Worm (Caenorhabditis elegans) whole organism, L1 larva: ENCODE results near the gene gpd-4.
A peak's percentile ranks its signal among the peaks of the same experiment; 100 is the strongest.

Source experiments
- C04F5.9 ChIP-seq: sonication (generic microtip); optimal IDR thresholded peaks from 2 replicates; lab custom pipeline; 2016; ENCODE audit warnings: missing genetic modification characterization, missing compliant biosample characterization
- F16B12.6 ChIP-seq: fragments of 150-350 bp; optimal IDR thresholded peaks from 2 replicates; lab custom pipeline; 2014; ENCODE audit warnings: missing biosample characterization, missing genetic modification characterization
- aha-1 ChIP-seq: fragments of 150-350 bp; optimal IDR thresholded peaks from 2 replicates; lab custom pipeline; 2014; ENCODE audit warnings: missing biosample characterization, missing genetic modification characterization
- alr-1 ChIP-seq: fragments of 200-800 bp; sonication (Bioruptor generic); optimal IDR thresholded peaks from 2 replicates; lab custom pipeline; 2018; ENCODE audit warnings: borderline replicate concordance, mild to moderate bottlenecking, missing genetic modification characterization, missing compliant biosample characterization
- ama-1 ChIP-seq: fragments of 150-350 bp; optimal IDR thresholded peaks from 2 replicates; lab custom pipeline; 2014
- dpl-1 ChIP-seq, 3 experiments: fragments of 150-350 bp in 2 of 3; sonication (generic microtip) in 1 of 3; optimal IDR thresholded peaks; 2 replicates each; lab custom pipeline; 2014 to 2017; ENCODE audit warnings: missing biosample characterization in 3 of 3, missing genetic modification characterization in 3 of 3, missing genetic modification reagents in 3 of 3
- dsc-1 ChIP-seq: sonication (generic microtip); optimal IDR thresholded peaks from 2 replicates; lab custom pipeline; 2016; ENCODE audit warnings: mild to moderate bottlenecking, missing genetic modification characterization, missing compliant biosample characterization
- efl-3 ChIP-seq: fragments of 200-800 bp; sonication (Bioruptor generic); optimal IDR thresholded peaks from 2 replicates; lab custom pipeline; 2018; ENCODE audit warnings: mild to moderate bottlenecking, missing genetic modification characterization, missing compliant biosample characterization
- egl-27 ChIP-seq, 2 experiments: fragments of 150-350 bp in 1 of 2; sonication (generic microtip); optimal IDR thresholded peaks; 3 replicates each; lab custom pipeline; 2017 to 2018; ENCODE audit warnings: missing biosample characterization in 2 of 2, missing genetic modification characterization in 2 of 2, missing genetic modification reagents in 2 of 2
- fkh-10 ChIP-seq: sonication (generic microtip); optimal IDR thresholded peaks from 2 replicates; lab custom pipeline; 2017; ENCODE audit warnings: missing biosample characterization, missing genetic modification reagents, missing genetic modification characterization
- fkh-4 ChIP-seq: sonication (generic microtip); optimal IDR thresholded peaks from 2 replicates; lab custom pipeline; 2016; ENCODE audit warnings: missing compliant biosample characterization, missing genetic modification characterization, borderline replicate concordance
- fkh-8 ChIP-seq: sonication (generic microtip); optimal IDR thresholded peaks from 2 replicates; lab custom pipeline; 2016; ENCODE audit warnings: mild to moderate bottlenecking, missing genetic modification characterization, missing compliant biosample characterization
- fos-1 ChIP-seq: fragments of 150-350 bp; optimal IDR thresholded peaks from 2 replicates; lab custom pipeline; 2014; ENCODE audit warnings: missing biosample characterization, missing genetic modification characterization
- grh-1 ChIP-seq: fragments of 200-800 bp; sonication (Bioruptor generic); IDR thresholded peaks from 2 replicates; pipeline ENCODE4 v1.3.6; 2022; ENCODE audit warnings: missing genetic modification reagents, missing genetic modification characterization, missing compliant biosample characterization
- isw-1 ChIP-seq: fragments of 200-800 bp; sonication (Bioruptor generic); IDR thresholded peaks from 2 replicates; pipeline ENCODE4 v1.3.6; 2022; ENCODE audit warnings: missing genetic modification characterization, missing compliant biosample characterization
- jun-1 ChIP-seq: fragments of 150-350 bp; optimal IDR thresholded peaks from 2 replicates; lab custom pipeline; 2014; ENCODE audit warnings: missing biosample characterization, missing genetic modification reagents, missing genetic modification characterization
- lin-14 ChIP-seq: fragments of 200-800 bp; sonication (Bioruptor generic); optimal IDR thresholded peaks from 2 replicates; lab custom pipeline; 2018; ENCODE audit warnings: mild to moderate bottlenecking, missing genetic modification characterization, moderate library complexity, missing compliant biosample characterization
- lin-35 ChIP-seq, 2 experiments: fragments of 150-350 bp; optimal IDR thresholded peaks; 2 replicates each; lab custom pipeline; 2014; ENCODE audit warnings: missing biosample characterization in 2 of 2, missing genetic modification characterization in 2 of 2, missing genetic modification reagents in 2 of 2
- mab-9 ChIP-seq: fragments of 200-800 bp; sonication (Bioruptor generic); IDR thresholded peaks from 2 replicates; pipeline ENCODE4 v1.3.6; 2022; ENCODE audit warnings: missing genetic modification reagents, missing genetic modification characterization, missing compliant biosample characterization
- mdl-1 ChIP-seq, 2 experiments: fragments of 150-350 bp; optimal IDR thresholded peaks; 2 replicates each; lab custom pipeline; 2014 to 2017; ENCODE audit warnings: missing biosample characterization in 2 of 2, missing genetic modification characterization in 2 of 2, inconsistent platforms in 1 of 2
- mef-2 ChIP-seq: fragments of 150-350 bp; optimal IDR thresholded peaks from 2 replicates; lab custom pipeline; 2014; ENCODE audit warnings: missing biosample characterization, missing genetic modification characterization
- mep-1 ChIP-seq: fragments of 150-350 bp; optimal IDR thresholded peaks from 2 replicates; lab custom pipeline; 2014; ENCODE audit warnings: missing biosample characterization, missing genetic modification characterization
- nhr-11 ChIP-seq: fragments of 150-350 bp; optimal IDR thresholded peaks from 2 replicates; lab custom pipeline; 2014; ENCODE audit warnings: missing biosample characterization, missing genetic modification characterization
- nhr-20 ChIP-seq: sonication (generic microtip); optimal IDR thresholded peaks from 2 replicates; lab custom pipeline; 2016; ENCODE audit warnings: mild to moderate bottlenecking, missing genetic modification characterization, missing compliant biosample characterization
- nhr-237 ChIP-seq: fragments of 150-350 bp; optimal IDR thresholded peaks from 2 replicates; lab custom pipeline; 2014; ENCODE audit warnings: missing biosample characterization, missing genetic modification characterization
- nhr-28 ChIP-seq: fragments of 150-350 bp; optimal IDR thresholded peaks from 2 replicates; lab custom pipeline; 2014; ENCODE audit warnings: missing biosample characterization, missing genetic modification characterization
- nhr-47 ChIP-seq: sonication (generic microtip); optimal IDR thresholded peaks from 2 replicates; lab custom pipeline; 2016; ENCODE audit warnings: mild to moderate bottlenecking, missing genetic modification characterization, moderate library complexity, missing compliant biosample characterization
- nhr-71 ChIP-seq: sonication (generic microtip); optimal IDR thresholded peaks from 2 replicates; lab custom pipeline; 2016; ENCODE audit warnings: mild to moderate bottlenecking, missing genetic modification characterization, moderate library complexity, missing compliant biosample characterization
- nhr-77 ChIP-seq: fragments of 150-350 bp; optimal IDR thresholded peaks from 2 replicates; lab custom pipeline; 2014; ENCODE audit warnings: missing biosample characterization, missing genetic modification characterization
- nhr-84 ChIP-seq: sonication (generic microtip); optimal IDR thresholded peaks from 2 replicates; lab custom pipeline; 2017; ENCODE audit warnings: missing biosample characterization, missing genetic modification characterization
- nhr-85 ChIP-seq: sonication (generic microtip); peaks from one replicate; lab custom pipeline; 2016; ENCODE audit warnings: missing genetic modification characterization, inconsistent platforms, missing compliant biosample characterization
- nhr-90 ChIP-seq: sonication (generic microtip); optimal IDR thresholded peaks from 2 replicates; lab custom pipeline; 2016; ENCODE audit warnings: mild to moderate bottlenecking, missing genetic modification characterization, missing compliant biosample characterization; ENCODE audit not compliant: poor library complexity
- pag-3 ChIP-seq: sonication (generic microtip); optimal IDR thresholded peaks from 2 replicates; lab custom pipeline; 2017; ENCODE audit warnings: missing genetic modification characterization, mild to moderate bottlenecking, missing compliant biosample characterization, antibody characterized with exemption, borderline replicate concordance; ENCODE audit not compliant: insufficient read depth
- pax-3 ChIP-seq: fragments of 200-800 bp; sonication (Bioruptor generic); optimal IDR thresholded peaks from 2 replicates; lab custom pipeline; 2018; ENCODE audit warnings: mild to moderate bottlenecking, missing genetic modification characterization, moderate library complexity, missing compliant biosample characterization
- rnt-1 ChIP-seq: sonication (generic microtip); optimal IDR thresholded peaks from 2 replicates; lab custom pipeline; 2016; ENCODE audit warnings: mild to moderate bottlenecking, missing genetic modification characterization, moderate library complexity, missing compliant biosample characterization
- skn-1 ChIP-seq: fragments of 150-350 bp; optimal IDR thresholded peaks from 2 replicates; lab custom pipeline; 2014; ENCODE audit warnings: missing biosample characterization, missing genetic modification characterization
- snpc-4 ChIP-seq: fragments of 150-350 bp; optimal IDR thresholded peaks from 2 replicates; lab custom pipeline; 2014; ENCODE audit warnings: missing biosample characterization, missing genetic modification characterization
- snu-23 ChIP-seq: sonication (generic microtip); optimal IDR thresholded peaks from 2 replicates; lab custom pipeline; 2016; ENCODE audit warnings: missing genetic modification characterization, missing compliant biosample characterization
- sox-4 ChIP-seq: sonication (generic microtip); optimal IDR thresholded peaks from 2 replicates; lab custom pipeline; 2016; ENCODE audit warnings: missing genetic modification characterization, missing compliant biosample characterization
- tbx-2 ChIP-seq: sonication (generic microtip); optimal IDR thresholded peaks from 2 replicates; lab custom pipeline; 2016; ENCODE audit warnings: missing genetic modification characterization, missing compliant biosample characterization
- unc-130 ChIP-seq: fragments of 150-350 bp; optimal IDR thresholded peaks from 2 replicates; lab custom pipeline; 2017; ENCODE audit warnings: missing biosample characterization, missing genetic modification characterization, inconsistent platforms
- unc-30 ChIP-seq: sonication (generic microtip); optimal IDR thresholded peaks from 2 replicates; lab custom pipeline; 2017; ENCODE audit warnings: missing biosample characterization, missing genetic modification characterization
- unc-86 ChIP-seq: sonication (generic microtip); optimal IDR thresholded peaks from 2 replicates; lab custom pipeline; 2016; ENCODE audit warnings: missing genetic modification characterization, missing compliant biosample characterization
- unc-98 ChIP-seq: fragments of 200-800 bp; sonication (Bioruptor generic); IDR thresholded peaks from 2 replicates; pipeline ENCODE4 v1.3.6; 2022; ENCODE audit warnings: missing genetic modification characterization, missing compliant biosample characterization
- xbp-1 ChIP-seq: sonication (generic microtip); optimal IDR thresholded peaks from 2 replicates; lab custom pipeline; 2016; ENCODE audit warnings: missing genetic modification characterization, missing compliant biosample characterization
- ztf-11 ChIP-seq, 2 experiments: sonication (generic microtip); optimal IDR thresholded peaks; 2 replicates each; lab custom pipeline; 2016 to 2017; ENCODE audit warnings: missing genetic modification characterization in 2 of 2, missing biosample characterization in 1 of 2, missing compliant biosample characterization in 1 of 2

The gpd-4 gene

ce11 chrII:10197091-10197675 lies 26.1 kb downstream of the gpd-4 start, which contains the start of gene R05H5.3 (continued):
- peak; percentile 68 for TF ChIP-seq lin-14 (GFP tag; lab: Kevin White, UChicago)
- no peak for TF ChIP-seq nhr-11
- TF ChIP-seq jun-1 (tag; lab: Kevin White, UChicago) = no peak
- peak; percentile 42 for TF ChIP-seq nhr-20 (tag; lab: Kevin White, UChicago)
- no peak for TF ChIP-seq snpc-4 (tag; lab: Kevin White, UChicago)
- TF ChIP-seq xbp-1 (tag; lab: Kevin White, UChicago) = peak; percentile 14
- TF ChIP-seq snu-23 = no peak
- TF ChIP-seq efl-3 (GFP tag; lab: Kevin White, UChicago) = no peak
- TF ChIP-seq fkh-8 = no peak
- no peak for TF ChIP-seq dsc-1 (tag; lab: Kevin White, UChicago)
- TF ChIP-seq pax-3 = no peak
- TF ChIP-seq C04F5.9 = no peak
- TF ChIP-seq nhr-28 = no peak
- no peak for TF ChIP-seq aha-1 (tag; lab: Kevin White, UChicago)
- no peak for TF ChIP-seq nhr-90
- no peak for TF ChIP-seq nhr-71 (tag; lab: Kevin White, UChicago)
- TF ChIP-seq tbx-2 = peak; percentile 26
- TF ChIP-seq egl-27 (tag; optimal IDR thresholded peaks at IDR 0.05; lab: Kevin White, UChicago) = no peak
- TF ChIP-seq unc-30 (tag; lab: Kevin White, UChicago) = no peak
- TF ChIP-seq skn-1 (tag; lab: Kevin White, UChicago) = peak; percentile 67
- no peak for TF ChIP-seq fkh-4 (tag; lab: Kevin White, UChicago)
- TF ChIP-seq rnt-1 (tag; lab: Kevin White, UChicago) = peak; percentile 74
- peak; percentile 46 for TF ChIP-seq nhr-77
- no peak for TF ChIP-seq nhr-84
- TF ChIP-seq unc-98 (GFP tag; lab: Robert Waterston, UW) = no peak

DNA sequence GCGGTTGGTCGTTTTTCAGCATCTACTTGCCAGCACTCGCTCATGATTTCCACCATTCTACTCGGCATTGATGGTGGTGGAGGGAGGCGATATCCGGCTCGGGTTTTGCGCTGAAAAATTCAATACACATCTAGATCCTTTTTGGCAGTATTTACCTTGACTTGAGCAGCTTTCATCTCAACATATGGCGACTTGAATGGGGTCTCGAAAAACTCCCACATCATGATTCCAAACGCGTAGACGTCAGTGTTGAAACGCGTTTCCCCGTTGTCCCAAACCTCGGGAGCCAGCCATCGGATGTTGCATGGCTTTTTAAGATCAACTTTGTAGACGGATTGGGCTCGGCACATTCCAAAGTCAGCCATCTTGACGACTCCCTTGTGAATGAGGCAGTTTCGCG lies 27.4 kb downstream of the gpd-4 start:
- no peak for TF ChIP-seq lin-35 (GFP tag; optimal IDR thresholded peaks at IDR 0.05; lab: Kevin White, UChicago)
- no peak for TF ChIP-seq unc-86

DNA sequence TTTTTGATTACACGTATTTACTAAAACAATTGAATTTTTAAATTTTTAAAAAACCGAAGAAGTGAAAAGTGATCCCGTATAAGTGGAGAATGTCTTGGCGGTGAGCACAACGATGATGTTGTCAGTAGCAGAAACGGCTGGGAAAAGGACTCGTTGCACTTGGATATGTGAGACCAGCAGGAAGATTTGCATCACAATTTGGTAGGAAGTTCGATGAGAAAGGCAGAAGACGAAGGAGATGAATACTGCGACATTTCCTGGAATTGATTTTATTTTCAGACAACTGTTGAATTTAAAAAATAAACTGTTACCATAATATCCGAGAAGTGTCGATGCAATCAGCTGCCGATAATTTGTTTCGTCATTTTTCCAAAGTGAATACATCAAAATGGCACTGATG lies 28.8 kb downstream of the gpd-4 start, which contains the start of gene R05H5.4:
TSS of gene R05H5.4 (minus strand) at position 101 of the 400 bp plus-strand sequence.
- TF ChIP-seq sox-4 (no peak), nhr-28 (no peak), unc-130 (tag; lab: Kevin White, UChicago) (no peak), grh-1 (GFP tag; lab: Robert Waterston, UW) (no peak), skn-1 (tag; lab: Kevin White, UChicago) (no peak), ama-1 (lab: Kevin White, UChicago) (no peak), isw-1 (no peak), nhr-20 (tag; lab: Kevin White, UChicago) (no peak), nhr-85 (tag; lab: Kevin White, UChicago) (no peak), nhr-237 (no peak)

- TF ChIP-seq nhr-28 = no peak
- TF ChIP-seq alr-1 (tag; lab: Kevin White, UChicago) = no peak
- no peak for TF ChIP-seq mdl-1 (tag; optimal IDR thresholded peaks at IDR 0.05; lab: Kevin White, UChicago)
- peak; percentile 51 to 72 (median 70) for TF ChIP-seq dpl-1 (GFP tag; optimal IDR thresholded peaks at IDR 0.05; lab: Kevin White, UChicago)
- TF ChIP-seq fkh-10 (GFP tag; lab: Kevin White, UChicago) = no peak
- no peak for TF ChIP-seq pag-3 (tag; lab: Kevin White, UChicago)
- peak; percentile 75 for TF ChIP-seq nhr-47 (tag; lab: Kevin White, UChicago)
- TF ChIP-seq sox-4 = peak; percentile 36
- peak; percentile 63 for TF ChIP-seq mep-1
- peak; percentile 81 for TF ChIP-seq nhr-90
- TF ChIP-seq mab-9 = no peak
- TF ChIP-seq unc-130 (tag; lab: Kevin White, UChicago) = peak; percentile 66
- no peak; the same call in 1 of the 2 replicates for TF ChIP-seq grh-1 (GFP tag; lab: Robert Waterston, UW)
- TF ChIP-seq xbp-1 (tag; lab: Kevin White, UChicago) = peak; percentile 72
- peak in 1 of 2 experiments; percentile 78 for TF ChIP-seq ztf-11 (tag; optimal IDR thresholded peaks at IDR 0.05; lab: Kevin White, UChicago)
- TF ChIP-seq nhr-237 = no peak
- no peak for TF ChIP-seq mef-2 (tag; lab: Kevin White, UChicago)
- TF ChIP-seq F16B12.6 (tag; lab: Kevin White, UChicago) = peak; percentile 31
- TF ChIP-seq unc-30 (tag; lab: Kevin White, UChicago) = no peak
- peak; percentile 5 for TF ChIP-seq skn-1 (tag; lab: Kevin White, UChicago)
- peak; percentile 92 for TF ChIP-seq rnt-1 (tag; lab: Kevin White, UChicago)
- TF ChIP-seq jun-1 (tag; lab: Kevin White, UChicago) = no peak
- no peak for TF ChIP-seq ama-1 (lab: Kevin White, UChicago)
- no peak for TF ChIP-seq fos-1 (tag; lab: Kevin White, UChicago)
Observed at ce11 chrII:10200759-10201158, 29.7 kb downstream of the gpd-4 start, which contains the start of gene arv-1. Gene arv-1 (minus strand): TSS chrII:10200823.
